Worm (Caenorhabditis elegans) whole organism, young adult: Measurements from ENCODE around the gene ZK938.3.

Experiments used
- B0035.1 ChIP-seq: sonication (generic microtip); optimal IDR thresholded peaks from 2 replicates; lab custom pipeline; 2016; ENCODE audit warnings: missing genetic modification characterization, mild to moderate bottlenecking, missing compliant biosample characterization, missing genotype, missing genetic modification reagents
- B0336.3 ChIP-seq: fragments of 200-800 bp; sonication (Bioruptor generic); IDR thresholded peaks from 2 replicates; pipeline ENCODE4 v1.3.6; 2022; ENCODE audit warnings: missing genetic modification characterization, missing compliant biosample characterization
- C06A6.2 ChIP-seq: fragments of 200-800 bp; sonication (Bioruptor generic); conservative IDR thresholded peaks from 2 replicates; pipeline ENCODE4 v1.3.6; 2022; ENCODE audit warnings: missing genetic modification characterization, missing compliant biosample characterization
- D2030.7 ChIP-seq: fragments of 200-800 bp; sonication (Bioruptor generic); IDR thresholded peaks from 2 replicates; pipeline ENCODE4 v1.3.6; 2022; ENCODE audit warnings: missing genetic modification reagents, missing genetic modification characterization, missing compliant biosample characterization
- F23B12.7 ChIP-seq: sonication (generic microtip); optimal IDR thresholded peaks from 2 replicates; lab custom pipeline; 2017; ENCODE audit warnings: missing genetic modification characterization, mild to moderate bottlenecking, missing compliant biosample characterization, antibody characterized with exemption, moderate library complexity; ENCODE audit not compliant: insufficient read depth
- F33H1.4 ChIP-seq: fragments of 200-800 bp; sonication (Bioruptor generic); IDR thresholded peaks from 2 replicates; pipeline ENCODE4 v1.3.6; 2022; ENCODE audit warnings: missing genetic modification reagents, missing genetic modification characterization, missing compliant biosample characterization
- F57C9.4 ChIP-seq: sonication (generic microtip); optimal IDR thresholded peaks from 2 replicates; lab custom pipeline; 2017; ENCODE audit warnings: mild to moderate bottlenecking, missing genetic modification characterization, missing compliant biosample characterization
- aptf-2 ChIP-seq: fragments of 200-800 bp; sonication (Bioruptor generic); conservative IDR thresholded peaks from 2 replicates; pipeline ENCODE4 v1.3.6; 2022; ENCODE audit warnings: missing genetic modification reagents, missing genetic modification characterization, missing compliant biosample characterization
- atf-7 ChIP-seq: sonication (generic microtip); optimal IDR thresholded peaks from 2 replicates; lab custom pipeline; 2017; ENCODE audit warnings: mild to moderate bottlenecking, missing genetic modification characterization, missing compliant biosample characterization
- athp-1 ChIP-seq: sonication (generic microtip); optimal IDR thresholded peaks from 2 replicates; lab custom pipeline; 2017; ENCODE audit warnings: mild to moderate bottlenecking, missing genetic modification characterization, missing compliant biosample characterization
- attf-5 ChIP-seq: fragments of 200-800 bp; sonication (Bioruptor generic); optimal IDR thresholded peaks from 2 replicates; lab custom pipeline; 2018; ENCODE audit warnings: mild to moderate bottlenecking, missing genetic modification characterization, missing compliant biosample characterization
- attf-6 ChIP-seq: fragments of 200-800 bp; sonication (Bioruptor generic); IDR thresholded peaks from 2 replicates; pipeline ENCODE4 v1.3.6; 2022; ENCODE audit warnings: missing genetic modification reagents, missing genetic modification characterization, missing compliant biosample characterization
- bed-1 ChIP-seq: fragments of 200-800 bp; sonication (Bioruptor generic); IDR thresholded peaks from 2 replicates; pipeline ENCODE4 v1.3.6; 2022; ENCODE audit warnings: missing genetic modification reagents, missing genetic modification characterization, missing compliant biosample characterization
- ccch-3 ChIP-seq: fragments of 200-800 bp; sonication (Bioruptor generic); optimal IDR thresholded peaks from 2 replicates; lab custom pipeline; 2018; ENCODE audit warnings: mild to moderate bottlenecking, missing genetic modification characterization, missing compliant biosample characterization
- cebp-1 ChIP-seq, 2 experiments: fragments of 200-800 bp in 1 of 2; sonication (Bioruptor generic) in 1 of 2; sonication (generic microtip) in 1 of 2; IDR thresholded peaks in 1 of 2; optimal IDR thresholded peaks in 1 of 2; 2 replicates each; pipeline versions ENCODE4 v1.3.6 to Lab custom; 2017 to 2022; ENCODE audit warnings: missing compliant biosample characterization in 2 of 2, missing genetic modification characterization in 2 of 2, mild to moderate bottlenecking in 1 of 2, missing genetic modification reagents in 1 of 2, moderate library complexity in 1 of 2
- cebp-2 ChIP-seq: fragments of 200-800 bp; sonication (Bioruptor generic); IDR thresholded peaks from 2 replicates; pipeline ENCODE4 v1.3.6; 2022; ENCODE audit warnings: missing genetic modification characterization, missing compliant biosample characterization
- efl-1 ChIP-seq: fragments of 150-350 bp; optimal IDR thresholded peaks from 2 replicates; lab custom pipeline; 2014; ENCODE audit warnings: missing biosample characterization, missing genetic modification reagents, missing genetic modification characterization
- egl-18 ChIP-seq: fragments of 200-800 bp; sonication (Bioruptor generic); IDR thresholded peaks from 2 replicates; pipeline ENCODE4 v1.3.6; 2022; ENCODE audit warnings: missing genetic modification reagents, missing genetic modification characterization, missing compliant biosample characterization
- ets-4 ChIP-seq: fragments of 200-800 bp; sonication (Bioruptor generic); optimal IDR thresholded peaks from 2 replicates; lab custom pipeline; 2018; ENCODE audit warnings: mild to moderate bottlenecking, missing genetic modification characterization, missing compliant biosample characterization
- him-1 ChIP-seq: sonication (generic microtip); optimal IDR thresholded peaks from 2 replicates; lab custom pipeline; 2016; ENCODE audit warnings: missing genotype, missing genetic modification reagents, missing genetic modification characterization, missing compliant biosample characterization
- hlh-12 ChIP-seq: sonication (generic microtip); optimal IDR thresholded peaks from 2 replicates; lab custom pipeline; 2016; ENCODE audit warnings: missing genetic modification characterization, missing compliant biosample characterization
- hmg-1.2 ChIP-seq: fragments of 200-800 bp; sonication (Bioruptor generic); IDR thresholded peaks from 2 replicates; pipeline ENCODE4 v1.3.6; 2022; ENCODE audit warnings: missing genetic modification reagents, missing genetic modification characterization, missing compliant biosample characterization
- hmg-20 ChIP-seq: fragments of 200-800 bp; sonication (Bioruptor generic); IDR thresholded peaks from 2 replicates; pipeline ENCODE4 v1.3.6; 2022; ENCODE audit warnings: missing genetic modification reagents, missing genetic modification characterization, missing compliant biosample characterization
- let-607 ChIP-seq, 2 experiments: fragments of 200-800 bp in 1 of 2; sonication (Bioruptor generic) in 1 of 2; sonication (generic microtip) in 1 of 2; optimal IDR thresholded peaks; 2 replicates each; lab custom pipeline; 2016 to 2018; ENCODE audit warnings: mild to moderate bottlenecking in 2 of 2, missing compliant biosample characterization in 2 of 2, missing genetic modification characterization in 2 of 2, moderate library complexity in 2 of 2, missing genotype in 1 of 2
- lin-26 ChIP-seq: fragments of 200-800 bp; sonication (Bioruptor generic); IDR thresholded peaks from 2 replicates; pipeline ENCODE4 v1.3.6; 2022; ENCODE audit warnings: missing genetic modification reagents, missing genetic modification characterization, missing compliant biosample characterization
- madf-10 ChIP-seq: sonication (generic microtip); optimal IDR thresholded peaks from 2 replicates; lab custom pipeline; 2016; ENCODE audit warnings: mild to moderate bottlenecking, missing genetic modification characterization, missing compliant biosample characterization
- mcd-1 ChIP-seq: fragments of 200-800 bp; sonication (Bioruptor generic); IDR thresholded peaks from 2 replicates; pipeline ENCODE4 v1.3.6; 2022; ENCODE audit warnings: missing genetic modification reagents, missing genetic modification characterization, missing compliant biosample characterization
- nhr-179 ChIP-seq: sonication (generic microtip); optimal IDR thresholded peaks from 2 replicates; lab custom pipeline; 2016; ENCODE audit warnings: mild to moderate bottlenecking, missing genetic modification characterization, missing compliant biosample characterization
- nhr-80 ChIP-seq: sonication (generic microtip); optimal IDR thresholded peaks from 2 replicates; lab custom pipeline; 2016; ENCODE audit warnings: missing genetic modification characterization, missing compliant biosample characterization
- pbrm-1 ChIP-seq: fragments of 200-800 bp; sonication (Bioruptor generic); IDR thresholded peaks from 2 replicates; pipeline ENCODE4 v1.3.6; 2022; ENCODE audit warnings: missing genetic modification reagents, missing genetic modification characterization, missing compliant biosample characterization
- pha-4 ChIP-seq: fragments of 150-350 bp; sonication (generic microtip); optimal IDR thresholded peaks from 2 replicates; lab custom pipeline; 2014; ENCODE audit warnings: missing biosample characterization, missing genetic modification reagents, missing genetic modification characterization
- rpc-1 ChIP-seq, 2 experiments: fragments of 150-350 bp in 1 of 2; sonication (generic microtip) in 1 of 2; optimal IDR thresholded peaks; 2 replicates each; lab custom pipeline; 2014 to 2018; ENCODE audit warnings: missing biosample characterization in 1 of 2, missing genetic modification characterization in 1 of 2, missing genetic modification reagents in 1 of 2, missing genotype in 1 of 2
- snpc-1.1 ChIP-seq: sonication (generic microtip); optimal IDR thresholded peaks from 2 replicates; lab custom pipeline; 2017; ENCODE audit warnings: missing genetic modification characterization, mild to moderate bottlenecking, missing compliant biosample characterization, antibody characterized with exemption, moderate library complexity, missing genotype, missing genetic modification reagents; ENCODE audit not compliant: insufficient read depth
- snpc-3.4 ChIP-seq: sonication (generic microtip); optimal IDR thresholded peaks from 2 replicates; lab custom pipeline; 2017; ENCODE audit warnings: missing genetic modification characterization, mild to moderate bottlenecking, missing compliant biosample characterization, antibody characterized with exemption, moderate library complexity, missing genotype, missing genetic modification reagents
- snpc-4 ChIP-seq, 5 experiments: fragments of 150-350 bp in 1 of 5; sonication (generic microtip) in 4 of 5; optimal IDR thresholded peaks; 2 replicates each; lab custom pipeline; 2014 to 2018; ENCODE audit warnings: missing genetic modification characterization in 5 of 5, missing biosample characterization in 3 of 5, antibody characterized with exemption in 2 of 5, mild to moderate bottlenecking in 2 of 5, missing compliant biosample characterization in 2 of 5, missing genotype in 2 of 5, moderate library complexity in 2 of 5, missing genetic modification reagents in 1 of 5
- tbp1 ChIP-seq: fragments of 200-800 bp; sonication (Bioruptor generic); optimal IDR thresholded peaks from 2 replicates; lab custom pipeline; 2018; ENCODE audit warnings: mild to moderate bottlenecking, missing genetic modification characterization, missing compliant biosample characterization
- xnd-1 ChIP-seq: sonication (generic microtip); optimal IDR thresholded peaks from 2 replicates; lab custom pipeline; 2016; ENCODE audit warnings: missing genotype, missing genetic modification reagents, missing genetic modification characterization, missing compliant biosample characterization
- ztf-6 ChIP-seq: fragments of 200-800 bp; sonication (Bioruptor generic); IDR thresholded peaks from 2 replicates; pipeline ENCODE4 v1.3.6; 2022; ENCODE audit warnings: missing genetic modification reagents, missing genetic modification characterization, missing compliant biosample characterization

ZK938.3 gene

DNA sequence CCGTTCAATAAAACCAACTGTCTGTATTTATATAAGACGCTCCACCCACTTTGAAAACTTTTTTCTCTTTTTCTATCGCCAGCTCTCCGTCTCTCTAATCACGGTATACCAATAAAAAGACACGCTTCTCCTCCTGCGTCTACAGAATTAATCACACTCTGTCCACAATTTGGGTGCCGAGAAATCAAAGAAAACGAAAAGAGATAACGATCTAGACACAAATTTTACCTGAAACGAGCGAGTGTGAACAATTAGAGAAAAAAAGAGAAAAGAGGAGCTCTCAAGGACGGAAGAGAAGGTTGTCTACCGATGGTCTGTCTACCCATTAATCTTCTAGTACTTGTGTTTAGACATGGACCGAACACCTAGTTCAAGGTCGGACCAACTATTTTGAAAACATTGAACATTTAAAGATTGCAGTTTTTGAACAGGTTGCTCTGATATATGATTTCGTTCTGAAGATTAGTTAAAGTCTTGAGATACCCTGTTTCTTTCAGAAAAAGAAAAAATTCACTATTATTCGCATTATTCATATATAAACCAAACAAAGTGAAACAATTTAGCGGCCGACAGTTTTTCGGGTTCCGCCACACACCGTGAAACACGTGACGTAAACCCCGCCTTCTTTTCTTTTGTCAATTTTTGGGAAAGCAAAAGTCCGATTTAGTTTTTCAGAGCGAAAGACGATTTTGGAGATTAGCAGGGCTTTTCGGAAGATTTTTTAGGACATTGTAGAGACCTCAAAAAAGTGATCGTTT is 46.2 kb downstream of the ZK938.3 start, which contains the start of gene cyp-13A2:
TSS of gene cyp-13A2 (minus strand) at position 235 of the 758 bp plus-strand sequence.
- TF ChIP-seq xnd-1 (tag; lab: Kevin White, UChicago) (no peak), F33H1.4 (GFP tag; lab: Robert Waterston, UW) (peak; percentile 24; the same call in 1 of the 2 replicates), attf-6 (GFP tag; lab: Robert Waterston, UW) (no peak), ztf-6 (GFP tag; lab: Robert Waterston, UW) (no peak), attf-5 (GFP tag; lab: Kevin White, UChicago) (no peak), snpc-3.4 (tag; lab: Kevin White, UChicago) (peak; percentile 86), B0035.1 (no peak), tbp1 (GFP tag; lab: Kevin White, UChicago) (peak; percentile 57), mcd-1 (no peak), hmg-1.2 (GFP tag; lab: Robert Waterston, UW) (peak; percentile 84), madf-10 (tag; lab: Kevin White, UChicago) (no peak), F57C9.4 (tag; lab: Kevin White, UChicago) (no peak), aptf-2 (GFP tag; lab: Robert Waterston, UW) (no peak), hlh-12 (tag; lab: Kevin White, UChicago) (no peak), pbrm-1 (GFP tag; lab: Robert Waterston, UW) (no peak), snpc-1.1 (tag; lab: Kevin White, UChicago) (peak; percentile 93), cebp-1 (GFP tag; IDR thresholded peaks at IDR 0.05; lab: Robert Waterston, UW) (no peak), cebp-1 (tag; optimal IDR thresholded peaks at IDR 0.05; lab: Kevin White, UChicago) (no peak), nhr-80 (tag; lab: Kevin White, UChicago) (peak; percentile 89), C06A6.2 (GFP tag; lab: Robert Waterston, UW) (no peak), ccch-3 (GFP tag; lab: Kevin White, UChicago) (no peak), him-1 (peak; percentile 56), snpc-4 (GFP tag; optimal IDR thresholded peaks at IDR 0.05; lab: Kevin White, UChicago) (peak; percentile 93), snpc-4 (tag; optimal IDR thresholded peaks at IDR 0.05; lab: Kevin White, UChicago) (peak; percentile 94 to 98 (median 96)), athp-1 (tag; lab: Kevin White, UChicago) (no peak), bed-1 (GFP tag; lab: Robert Waterston, UW) (no peak), egl-18 (GFP tag; lab: Robert Waterston, UW) (no peak), lin-26 (GFP tag; lab: Robert Waterston, UW) (no peak), pha-4 (tag; lab: Kevin White, UChicago) (peak; percentile 6), rpc-1 (optimal IDR thresholded peaks at IDR 0.05; lab: Kevin White, UChicago) (no peak), rpc-1 (tag; optimal IDR thresholded peaks at IDR 0.05; lab: Kevin White, UChicago) (peak; percentile 3), B0336.3 (0 out of 2 replicates have a peak, but pooled peaks have one; percentile 27), D2030.7 (GFP tag; lab: Robert Waterston, UW) (no peak), let-607 (tag; optimal IDR thresholded peaks at IDR 0.05; lab: Kevin White, UChicago) (no peak), efl-1 (GFP tag; lab: Kevin White, UChicago) (no peak), atf-7 (no peak)
- TF ChIP-seq, all 124 proteins: peak for 11

DNA sequence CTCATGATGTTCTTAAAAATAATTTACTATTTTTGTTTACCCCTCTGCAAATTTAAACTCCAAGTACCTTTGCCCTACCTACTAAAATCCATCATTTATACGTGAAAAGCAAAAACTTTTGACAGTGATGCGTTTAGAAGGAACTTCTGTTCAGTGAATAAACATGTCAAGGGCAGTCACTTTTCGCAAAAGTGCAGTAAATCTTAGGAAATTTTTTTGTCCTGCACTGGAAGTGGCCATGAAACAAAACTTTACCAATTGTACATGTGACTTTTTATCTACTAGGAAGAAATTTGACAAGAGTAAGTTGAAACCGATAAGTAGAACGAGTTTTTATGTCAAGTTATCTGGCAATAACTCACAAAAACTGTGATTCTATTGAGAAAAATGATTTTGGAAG is 47.5 kb downstream of the ZK938.3 start:
- TF ChIP-seq nhr-179 (tag; lab: Kevin White, UChicago) (no peak), hmg-20 (GFP tag; lab: Robert Waterston, UW) (no peak), ets-4 (GFP tag; lab: Kevin White, UChicago) (no peak), cebp-2 (no peak), F23B12.7 (no peak)
